Worm (Caenorhabditis elegans) whole organism, dauer: ENCODE data around the gene urb-1.

Experiments used
- unc-62 ChIP-seq: sonication (generic microtip); optimal IDR thresholded peaks from 2 replicates; lab custom pipeline; 2017; ENCODE audit warnings: missing biosample characterization, missing genetic modification reagents, missing genetic modification characterization

urb-1 gene

ce11 chrV:6433446-6434178 is 9.7 kb upstream of the urb-1 start, which contains the start of the genes gad-1 and erfa-1:
TSS of gene gad-1 (minus strand) at chrV:6433496.
TSS of gene erfa-1 (plus strand) at chrV:6434128.
- TF ChIP-seq unc-62 (GFP tag; lab: Kevin White, UChicago), result no peak

- no peak for TF ChIP-seq unc-62 (GFP tag; lab: Kevin White, UChicago)
Measured at ce11 chrV:6430526-6431371, 6.8 kb upstream of the urb-1 start.

ce11 chrV:6429870-6430339 is 6.0 kb upstream of the urb-1 start, which contains the start of gene alh-4:
TSS of gene alh-4 (minus strand) at chrV:6429920.
- no peak for TF ChIP-seq unc-62 (GFP tag; lab: Kevin White, UChicago)

- no peak for TF ChIP-seq unc-62 (GFP tag; lab: Kevin White, UChicago)
Measured at ce11 chrV:6427433-6427832, 3.5 kb upstream of the urb-1 start.

ce11 chrV:6426843-6427242 is 2.9 kb upstream of the urb-1 start, which contains the start of gene atp-4:
TSS of gene atp-4 (minus strand) at chrV:6427112.
- TF ChIP-seq unc-62 (GFP tag; lab: Kevin White, UChicago), result no peak

- TF ChIP-seq unc-62 (GFP tag; lab: Kevin White, UChicago), result no peak
Measured at ce11 chrV:6425927-6426326, 2.0 kb upstream of the urb-1 start, which contains the start of gene T05H4.11. TSS of gene T05H4.11 (minus strand) at chrV:6426261.

ce11 chrV:6414985-6415384 is 9.0 kb downstream of the urb-1 start, which contains the start of gene cht-6:
TSS of gene cht-6 (plus strand) at chrV:6414993.
- no peak for TF ChIP-seq unc-62 (GFP tag; lab: Kevin White, UChicago)

ce11 chrV:6414469-6414868 is 9.5 kb downstream of the urb-1 start:
- no peak for TF ChIP-seq unc-62 (GFP tag; lab: Kevin White, UChicago)

ce11 chrV:6413057-6413456 is 10.9 kb downstream of the urb-1 start:
- TF ChIP-seq unc-62 (GFP tag; lab: Kevin White, UChicago), result no peak

- TF ChIP-seq unc-62 (GFP tag; lab: Kevin White, UChicago), result no peak
Measured at ce11 chrV:6411161-6411560, 12.8 kb downstream of the urb-1 start.

- TF ChIP-seq unc-62 (GFP tag; lab: Kevin White, UChicago), result no peak
Measured at ce11 chrV:6408733-6409227, 15.2 kb downstream of the urb-1 start, which contains the start of gene bcf-1. TSS of gene bcf-1 (minus strand) at chrV:6408783.

- no peak for TF ChIP-seq unc-62 (GFP tag; lab: Kevin White, UChicago)
Measured at ce11 chrV:6407587-6407986, 16.4 kb downstream of the urb-1 start.

ce11 chrV:6400950-6401551 is 22.9 kb downstream of the urb-1 start:
- no peak for TF ChIP-seq unc-62 (GFP tag; lab: Kevin White, UChicago)

ce11 chrV:6400528-6400927 is 23.4 kb downstream of the urb-1 start:
- no peak for TF ChIP-seq unc-62 (GFP tag; lab: Kevin White, UChicago)

- TF ChIP-seq unc-62 (GFP tag; lab: Kevin White, UChicago), result no peak
Measured at ce11 chrV:6399831-6400230, 24.1 kb downstream of the urb-1 start, which contains the start of gene gfi-1. TSS of gene gfi-1 (minus strand) at chrV:6399931.
